Worm (Caenorhabditis elegans) whole organism, midembryonic: ENCODE data around the gene seu-1.

Experiments
- cog-1 ChIP-seq: sonication (generic microtip); optimal IDR thresholded peaks from 2 replicates; lab custom pipeline; 2016; ENCODE audit warnings: missing genetic modification characterization, missing compliant biosample characterization
- klf-2 ChIP-seq: fragments of 200-800 bp; sonication (Bioruptor generic); conservative IDR thresholded peaks from 2 replicates; pipeline ENCODE4 v1.3.6; 2022; ENCODE audit warnings: missing genetic modification reagents, missing genetic modification characterization, missing compliant biosample characterization
- med-1 ChIP-seq: sonication (generic microtip); optimal IDR thresholded peaks from 2 replicates; lab custom pipeline; 2017; ENCODE audit warnings: missing genetic modification characterization, mild to moderate bottlenecking, missing compliant biosample characterization, antibody characterized with exemption, missing genetic modification reagents; ENCODE audit not compliant: insufficient read depth
- ref-1 ChIP-seq: fragments of 200-800 bp; sonication (Bioruptor generic); conservative IDR thresholded peaks from 2 replicates; pipeline ENCODE4 v1.3.6; 2022; ENCODE audit warnings: missing genetic modification reagents, missing genetic modification characterization, missing compliant biosample characterization
- tab-1 ChIP-seq: fragments of 200-800 bp; sonication (Bioruptor generic); IDR thresholded peaks from 2 replicates; pipeline ENCODE4 v1.3.6; 2022; ENCODE audit warnings: missing genetic modification characterization, missing compliant biosample characterization
- ztf-23 ChIP-seq: fragments of 200-800 bp; sonication (Bioruptor generic); IDR thresholded peaks from 2 replicates; pipeline ENCODE4 v1.3.6; 2022; ENCODE audit warnings: missing genetic modification reagents, missing genetic modification characterization, missing compliant biosample characterization

- TF ChIP-seq ztf-23 (no peak), klf-2 (GFP tag; lab: Robert Waterston, UW) (no peak), cog-1 (tag; lab: Kevin White, UChicago) (no peak), med-1 (no peak), tab-1 (GFP tag; lab: Robert Waterston, UW) (no peak), ref-1 (no peak)
These were observed 42.8 kb downstream of the seu-1 start for ce11 chrIV:6372267-6372666.
